Worm (Caenorhabditis elegans) whole organism, midembryonic: ENCODE measurements around the gene gplb-1.

ENCODE experiments used
- T22C8.4 ChIP-seq: fragments of 200-800 bp; sonication (Bioruptor generic); IDR thresholded peaks from 2 replicates; pipeline ENCODE4 v1.3.6; 2022; ENCODE audit warnings: missing genetic modification characterization, missing compliant biosample characterization
- flt-1 ChIP-seq: fragments of 200-800 bp; sonication (Bioruptor generic); IDR thresholded peaks from 2 replicates; pipeline ENCODE4 v1.3.6; 2022; ENCODE audit warnings: missing genetic modification characterization, missing compliant biosample characterization
- med-1 ChIP-seq: sonication (generic microtip); optimal IDR thresholded peaks from 2 replicates; lab custom pipeline; 2017; ENCODE audit warnings: missing genetic modification characterization, mild to moderate bottlenecking, missing compliant biosample characterization, antibody characterized with exemption, missing genetic modification reagents; ENCODE audit not compliant: insufficient read depth

DNA sequence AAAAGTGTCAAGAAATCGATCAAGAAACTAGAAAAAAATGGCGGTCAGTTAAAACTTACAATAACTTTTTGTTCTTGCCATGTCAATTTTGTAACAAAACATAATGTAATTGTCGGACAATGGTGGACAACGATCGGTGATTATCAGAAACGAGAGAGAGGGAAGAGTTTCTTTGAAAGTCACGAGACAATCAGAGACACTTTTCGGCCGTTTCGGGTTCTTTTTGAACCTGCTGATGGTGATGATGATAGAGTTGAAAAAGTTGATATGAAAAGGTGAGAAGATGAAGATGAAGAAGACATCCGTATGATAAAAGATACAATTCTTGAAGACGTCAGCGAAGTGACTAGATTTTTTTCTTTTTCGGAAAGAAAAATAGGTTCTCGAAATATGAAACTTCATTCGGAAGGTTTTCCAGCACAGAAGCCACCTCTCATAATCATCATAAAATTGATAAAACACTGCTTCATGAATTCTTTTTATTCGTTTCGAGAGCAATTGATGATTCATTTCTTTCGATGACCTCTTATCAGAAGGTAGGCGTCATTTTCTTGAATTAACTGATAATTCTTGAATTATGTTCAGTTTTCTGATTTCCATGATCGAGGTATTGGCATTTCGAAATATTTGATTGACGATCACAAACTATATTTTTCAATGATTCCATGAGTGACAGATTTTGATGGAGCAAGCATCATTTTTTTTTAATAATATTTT lies 44.1 kb downstream of the gplb-1 start:
- TF ChIP-seq med-1 (GFP tag; lab: Kevin White, UChicago) (no peak), flt-1 (no peak), T22C8.4 (GFP tag; lab: Robert Waterston, UW) (no peak)
